Fruit fly (Drosophila melanogaster) whole organism, adult: Measurements from ENCODE around the gene Nhe2.

ENCODE experiments used
- CG11617 ChIP-seq: fragments of 200-800 bp; sonication (Bioruptor generic); optimal IDR thresholded peaks from 2 replicates; lab custom pipeline; 2017; ENCODE audit warnings: mild to moderate bottlenecking, missing biosample characterization, missing genetic modification reagents, missing genetic modification characterization
- CG14711 ChIP-seq: fragments of 200-800 bp; sonication (Bioruptor generic); optimal IDR thresholded peaks from 2 replicates; lab custom pipeline; 2018; ENCODE audit warnings: missing biosample characterization, mild to moderate bottlenecking, missing genetic modification characterization, moderate library complexity
- CG1620 ChIP-seq: fragments of 200-800 bp; sonication (Bioruptor generic); optimal IDR thresholded peaks from 2 replicates; lab custom pipeline; 2016; ENCODE audit warnings: missing biosample characterization, missing genetic modification characterization
- CG33017 ChIP-seq: fragments of 200-800 bp; sonication (Bioruptor generic); optimal IDR thresholded peaks from 2 replicates; lab custom pipeline; 2018; ENCODE audit warnings: missing biosample characterization, mild to moderate bottlenecking, missing genetic modification characterization, moderate library complexity
- CG7045 ChIP-seq: fragments of 200-800 bp; sonication (Bioruptor generic); optimal IDR thresholded peaks from 2 replicates; lab custom pipeline; 2017; ENCODE audit warnings: missing biosample characterization, mild to moderate bottlenecking, missing genetic modification characterization
- bab1 ChIP-seq: fragments of 200-800 bp; sonication (Bioruptor generic); optimal IDR thresholded peaks from 3 replicates; lab custom pipeline; 2019; ENCODE audit warnings: missing biosample characterization, mild to moderate bottlenecking, missing genetic modification characterization, moderate library complexity
- cic ChIP-seq: fragments of 200-800 bp; sonication (Bioruptor generic); optimal IDR thresholded peaks from 2 replicates; lab custom pipeline; 2017; ENCODE audit warnings: missing biosample characterization, mild to moderate bottlenecking, missing genetic modification characterization, moderate library complexity
- ovo ChIP-seq: fragments of 200-800 bp; sonication (Bioruptor generic); optimal IDR thresholded peaks from 2 replicates; lab custom pipeline; 2016; ENCODE audit warnings: missing biosample characterization, missing genetic modification characterization
- tj ChIP-seq: fragments of 200-800 bp; sonication (Bioruptor generic); optimal IDR thresholded peaks from 3 replicates; lab custom pipeline; 2017; ENCODE audit warnings: missing biosample characterization, mild to moderate bottlenecking, missing genetic modification characterization, moderate library complexity

DNA sequence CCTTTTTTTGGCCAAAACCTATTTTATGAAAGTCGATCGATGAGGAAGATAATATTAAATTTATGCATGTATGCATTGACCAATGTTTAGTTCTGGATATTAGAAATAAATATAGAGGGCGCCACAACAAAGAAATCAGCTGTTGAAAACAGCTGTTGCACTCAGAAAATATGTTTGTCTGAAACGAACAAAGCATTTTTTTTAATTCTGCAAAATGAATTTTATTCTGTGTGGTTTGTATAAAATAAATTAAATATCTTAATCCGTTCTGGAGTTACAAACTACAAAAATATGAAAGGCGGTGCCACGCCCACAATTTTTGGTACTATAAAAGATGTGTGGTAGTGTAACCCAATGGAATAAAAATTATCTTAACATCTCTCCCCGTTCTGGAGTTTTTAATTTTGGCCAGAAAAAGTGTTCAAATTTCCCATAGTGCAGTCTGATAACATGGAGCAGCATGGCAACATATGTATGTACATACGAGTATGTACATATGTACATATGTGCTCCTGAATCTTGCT lies 4.5 kb downstream of the Nhe2 start:
- TF ChIP-seq tj (no peak), CG1620 (GFP tag; lab: Kevin White, UChicago) (no peak), CG11617 (GFP tag; lab: Kevin White, UChicago) (no peak), CG33017 (no peak), CG7045 (GFP tag; lab: Kevin White, UChicago) (no peak), bab1 (peak; percentile 16), cic (no peak), CG14711 (tag; lab: Kevin White, UChicago) (no peak), ovo (no peak)
